Fruit fly (Drosophila melanogaster) ovary, adult (tissue): Measurements from ENCODE around the gene Neos.

Experiments used
- CG17801 ChIP-seq: fragments of 200-800 bp; optimal IDR thresholded peaks from 2 replicates; lab custom pipeline; 2019; ENCODE audit warnings: missing biosample characterization, mild to moderate bottlenecking, missing genetic modification characterization, moderate library complexity; ENCODE audit not compliant: partially characterized antibody

The Neos gene

DNA sequence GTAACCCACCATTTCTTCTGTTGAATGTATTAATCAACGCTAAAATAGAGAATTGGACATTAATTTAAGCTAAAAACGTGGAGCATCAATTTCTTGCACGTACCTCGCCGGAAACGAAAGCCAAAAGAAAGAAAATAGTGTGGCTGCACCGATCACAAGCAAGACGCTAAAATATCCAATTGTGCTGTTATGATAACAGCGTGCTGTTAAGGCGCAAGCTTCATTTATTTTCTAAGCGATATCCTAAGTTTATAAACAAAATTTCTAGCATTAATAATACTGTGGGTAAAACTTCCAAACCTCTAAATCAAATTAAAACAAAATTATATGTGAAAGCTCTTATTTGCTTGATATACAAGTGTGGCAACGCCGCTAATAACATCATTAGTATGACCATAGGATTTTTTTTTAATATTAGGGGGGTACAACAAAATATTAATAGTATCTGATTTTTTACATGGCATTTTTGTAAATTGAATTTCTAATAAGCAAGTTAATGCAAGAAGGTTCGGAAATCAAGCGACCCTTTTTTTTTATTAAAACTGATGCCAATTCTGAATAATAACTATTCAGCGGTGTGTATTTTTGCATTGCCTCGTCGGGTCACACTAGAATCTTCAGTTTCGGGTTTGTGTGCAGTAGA lies at the start of gene Neos, which contains the start of gene RpL18:
Neos (plus strand) TSS at position 412 of the 643 bp plus-strand sequence.
RpL18 (minus strand) TSS at position 135 of the 643 bp plus-strand sequence.
- peak; percentile 83 for TF ChIP-seq CG17801 (GFP tag; lab: Kevin White, UChicago)

DNA sequence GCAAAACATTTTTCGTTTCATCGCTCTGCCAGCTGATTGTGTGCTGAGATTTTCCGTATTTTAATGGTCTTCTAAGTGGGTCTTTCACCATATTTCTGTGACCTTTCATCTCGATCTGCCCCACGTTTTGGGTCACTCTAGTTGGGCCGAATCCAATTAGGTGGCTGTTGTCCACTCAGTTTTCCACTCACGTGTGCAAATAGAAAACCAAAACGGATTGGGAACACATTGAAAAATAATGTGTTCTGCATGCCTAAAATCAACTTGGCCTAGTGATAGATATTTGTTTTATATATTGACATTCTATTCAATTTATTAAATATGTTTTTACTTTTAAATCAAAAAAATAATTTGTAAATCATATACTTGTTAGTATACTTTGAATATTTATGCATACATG lies 7.2 kb upstream of the Neos start, which contains the start of gene CG14826:
CG14826 (plus strand) TSS at position 301 of the 400 bp plus-strand sequence.
- TF ChIP-seq CG17801 (GFP tag; lab: Kevin White, UChicago): no peak

DNA sequence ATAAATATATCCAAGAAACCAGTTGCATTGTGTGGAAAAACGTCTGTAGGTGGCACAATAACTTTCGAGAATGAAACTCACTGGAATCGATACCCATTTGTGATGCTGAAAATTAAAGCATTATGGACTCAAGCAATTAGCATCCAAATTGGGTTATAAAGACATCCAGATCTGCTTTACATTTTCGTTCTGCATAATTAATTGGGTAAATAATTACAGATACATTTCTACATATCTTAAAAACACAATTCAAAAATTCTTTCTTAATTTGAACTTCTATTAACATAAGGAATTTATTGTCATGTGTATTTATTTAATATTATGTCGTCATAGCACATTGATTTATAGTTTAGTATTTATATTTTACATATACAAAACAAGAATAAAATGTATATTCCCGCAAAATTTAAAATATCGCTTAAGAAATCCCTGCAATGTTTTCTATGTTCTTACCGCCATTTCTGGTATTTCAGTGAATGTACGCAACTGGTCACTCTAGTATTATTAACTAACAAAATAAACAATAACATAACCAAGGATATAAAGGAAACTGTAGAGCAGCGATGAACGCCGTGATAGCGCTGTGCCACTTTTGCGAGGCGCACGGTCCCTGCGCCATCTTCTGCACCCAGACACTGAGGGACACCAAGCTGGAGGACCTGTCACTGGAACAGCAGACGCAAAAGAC lies 3.2 kb upstream of the Neos start, which contains the start of the genes CG14829 and BHD:
CG14829 (minus strand) TSS at position 51 of the 688 bp plus-strand sequence.
BHD (plus strand) TSS at position 471 of the 688 bp plus-strand sequence.
- TF ChIP-seq CG17801 (GFP tag; lab: Kevin White, UChicago): no peak

DNA sequence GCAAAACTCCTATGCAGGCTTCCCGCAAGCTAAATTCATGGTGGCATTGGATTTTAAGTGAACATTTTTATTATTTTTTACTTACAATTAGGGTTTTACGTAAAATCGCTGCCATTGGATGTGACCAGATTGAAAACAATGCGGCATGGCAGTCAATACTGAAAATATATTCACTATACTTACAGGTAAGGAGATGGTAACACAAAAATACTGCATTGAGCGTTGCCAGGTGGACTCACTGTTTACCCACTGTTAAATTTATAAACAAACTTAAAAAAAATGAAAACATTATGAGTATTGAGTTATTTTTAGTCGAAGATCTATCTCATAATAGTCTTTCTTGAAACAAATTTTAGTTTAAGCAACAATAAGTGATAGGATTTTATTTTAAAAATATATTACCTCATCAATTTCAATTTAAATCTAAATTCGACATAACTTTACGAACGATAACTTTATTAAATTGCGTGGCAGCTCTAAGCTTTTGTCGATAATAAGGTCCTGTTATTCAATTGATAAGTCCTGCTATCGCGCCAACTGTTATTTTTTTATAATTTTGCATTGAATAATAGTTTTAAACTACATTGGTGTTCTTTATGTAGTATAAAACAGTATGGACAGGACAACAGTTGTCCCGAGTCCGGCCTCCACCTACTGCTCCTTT lies 2.5 kb downstream of the Neos start, which contains the start of the genes mRpL50 and mei-P22:
mRpL50 (minus strand) TSS at position 159 of the 664 bp plus-strand sequence.
mei-P22 (plus strand) TSS at position 614 of the 664 bp plus-strand sequence.
- TF ChIP-seq CG17801 (GFP tag; lab: Kevin White, UChicago): peak; percentile 6

DNA sequence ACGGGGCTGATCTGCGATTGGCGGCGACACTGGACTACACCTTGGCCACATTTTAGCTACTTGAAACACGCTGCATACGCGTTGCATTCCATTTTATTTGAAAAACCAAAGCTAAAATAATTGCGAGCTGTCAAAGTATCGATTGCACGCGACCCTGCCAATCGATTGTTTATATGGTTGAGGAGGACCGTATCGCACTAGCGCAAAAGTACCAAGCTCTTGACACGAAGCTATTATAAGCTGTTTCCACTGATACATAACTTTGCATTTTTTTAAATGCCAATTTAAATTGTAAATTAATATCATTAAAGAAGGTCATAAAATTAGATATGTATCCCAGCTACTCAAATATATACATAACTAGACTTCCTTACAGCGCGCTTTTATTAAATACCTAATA lies 7.7 kb downstream of the Neos start, which contains the start of gene Cdc27:
Cdc27 (minus strand) TSS at position 174 of the 400 bp plus-strand sequence.
- TF ChIP-seq CG17801 (GFP tag; lab: Kevin White, UChicago): peak; percentile 15

DNA sequence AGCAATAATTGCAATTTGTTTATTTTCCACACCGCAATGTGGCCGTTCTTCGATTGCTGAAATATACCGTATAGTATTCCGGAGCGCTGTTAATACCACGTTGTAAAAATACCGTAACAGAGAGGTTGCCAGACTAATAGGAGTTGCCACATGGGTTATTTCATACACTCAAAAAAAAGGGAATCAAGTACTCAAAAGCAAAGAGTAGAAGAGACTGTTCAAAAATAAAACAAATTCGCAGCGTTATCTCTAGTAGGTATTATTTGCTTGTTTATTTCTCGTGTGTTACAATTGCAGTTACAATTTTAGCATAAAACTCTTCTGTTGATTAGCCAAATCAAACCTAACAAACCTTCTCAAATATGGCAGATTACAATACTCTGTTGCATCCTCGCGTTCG lies 9.0 kb downstream of the Neos start, which contains the start of gene MED4:
MED4 (minus strand) TSS at position 59 of the 400 bp plus-strand sequence.
- peak; percentile 47 for TF ChIP-seq CG17801 (GFP tag; lab: Kevin White, UChicago)

DNA sequence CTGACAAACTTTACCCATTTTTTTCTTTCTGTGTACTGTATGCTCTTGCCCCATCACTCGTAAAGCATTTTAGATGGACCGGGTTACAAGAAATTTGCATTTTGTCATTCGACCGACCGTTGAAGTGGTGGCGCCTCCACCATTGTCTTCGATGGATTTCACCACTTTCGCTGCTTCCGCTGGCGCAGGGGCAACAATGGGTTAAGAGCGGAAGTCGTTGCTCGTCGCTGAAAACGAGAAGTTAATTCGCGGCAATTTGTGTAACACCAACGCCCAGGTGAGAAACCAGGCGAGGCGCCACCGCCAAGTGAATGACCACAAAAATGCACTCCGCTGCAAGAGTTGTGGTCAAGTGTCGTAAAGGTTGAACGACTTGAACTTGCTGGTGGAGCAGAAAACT lies 13.3 kb downstream of the Neos start:
- TF ChIP-seq CG17801 (GFP tag; lab: Kevin White, UChicago): no peak

DNA sequence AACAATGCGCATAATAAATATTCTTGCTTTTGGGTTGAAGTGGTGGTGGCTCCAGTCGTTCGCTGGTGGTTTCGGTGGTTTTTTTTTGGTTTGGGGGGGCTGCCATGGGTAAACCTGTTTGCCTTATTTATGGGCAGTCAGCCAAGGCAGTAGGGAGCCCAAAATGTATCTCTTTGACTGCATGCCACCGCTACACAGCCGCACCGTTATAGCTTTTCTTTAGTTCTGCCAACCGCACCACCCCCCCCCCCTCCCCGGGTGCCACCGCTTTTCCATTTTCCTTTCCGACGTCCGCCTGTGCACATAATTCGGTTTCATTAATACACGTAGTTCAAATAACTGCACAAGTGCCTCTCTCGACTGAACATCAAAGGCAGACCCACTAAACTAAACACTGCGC lies 16.8 kb downstream of the Neos start:
- no peak for TF ChIP-seq CG17801 (GFP tag; lab: Kevin White, UChicago)

DNA sequence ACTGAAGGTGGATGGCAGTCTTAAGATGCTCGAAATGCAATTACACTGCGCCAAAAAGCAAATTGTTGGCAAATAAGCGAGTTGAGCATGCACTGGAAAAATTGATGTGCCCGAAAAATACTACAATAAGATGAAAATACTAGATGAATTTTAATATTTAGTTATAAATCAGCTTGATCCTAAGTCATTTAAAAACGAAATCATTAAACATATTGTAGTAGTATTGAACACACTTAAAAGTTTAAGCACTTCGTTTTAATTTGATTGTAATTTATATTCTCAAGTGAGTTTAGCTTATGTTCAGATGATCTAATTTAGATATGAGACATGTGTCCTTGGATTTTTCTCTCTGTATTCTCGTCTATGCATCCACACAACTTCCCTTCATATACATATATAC lies 21.0 kb downstream of the Neos start:
- TF ChIP-seq CG17801 (GFP tag; lab: Kevin White, UChicago): no peak

DNA sequence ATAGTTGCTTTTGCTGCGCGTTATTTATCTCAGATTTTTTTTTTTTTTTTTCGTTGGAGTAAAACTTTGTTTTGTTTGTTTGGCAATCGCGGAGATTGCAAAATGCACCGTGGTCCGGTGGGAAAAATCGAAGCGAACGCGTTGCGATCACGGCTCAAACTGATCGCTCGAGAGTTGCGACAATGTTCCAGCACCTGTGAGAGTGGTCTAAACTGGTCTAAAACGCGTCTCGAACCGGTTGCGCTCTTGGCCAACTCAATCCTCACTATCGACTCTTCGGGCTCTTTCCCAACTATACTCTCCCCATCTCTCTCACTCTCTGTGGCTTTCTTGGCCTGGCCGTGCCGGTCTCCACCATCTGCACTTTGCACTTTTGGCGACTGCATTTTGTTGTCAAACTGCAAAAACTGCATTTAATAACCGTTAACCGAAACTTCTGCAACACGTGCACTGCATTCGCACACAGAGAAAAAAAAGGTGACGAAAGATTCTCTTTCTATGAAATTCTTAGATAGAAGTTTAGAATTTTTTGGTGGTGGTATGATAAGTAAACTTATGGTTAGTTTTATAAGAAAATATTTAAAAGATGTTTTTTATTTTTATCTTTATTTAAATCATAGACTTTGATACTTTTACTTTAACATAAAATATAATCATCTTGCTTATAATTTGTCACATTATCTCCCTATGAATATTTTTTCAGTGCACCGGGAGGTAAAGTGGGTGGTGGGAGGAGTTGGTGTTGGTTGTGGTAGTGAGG lies 22.5 kb downstream of the Neos start, which contains the start of gene CG14830:
CG14830 (minus strand) TSS at position 164 of the 760 bp plus-strand sequence.
- TF ChIP-seq CG17801 (GFP tag; lab: Kevin White, UChicago): peak; percentile 24

DNA sequence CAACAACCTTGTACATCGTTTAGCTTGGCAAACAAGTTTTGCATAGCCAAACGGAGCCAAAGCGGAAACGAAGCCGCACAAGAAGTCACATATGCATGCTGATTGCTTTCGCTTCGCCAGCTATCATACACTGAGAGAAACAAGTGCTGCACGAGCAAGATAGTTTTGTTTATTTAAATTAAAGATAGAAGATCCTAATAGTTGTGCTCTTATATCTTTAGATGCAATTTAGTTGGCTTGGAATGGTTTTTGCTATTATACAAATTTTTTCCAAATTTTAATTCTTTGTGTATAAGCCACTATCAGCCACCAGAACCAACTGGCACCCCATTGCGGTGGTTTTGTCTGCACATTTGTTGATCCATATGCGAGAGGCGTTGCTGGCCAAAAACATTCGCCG lies 42.1 kb downstream of the Neos start:
- no peak for TF ChIP-seq CG17801 (GFP tag; lab: Kevin White, UChicago)
